Fruit fly (Drosophila melanogaster): ENCODE measurements around the gene alpha-Est7.

dm6 chr3R:7503216-7503615, 20.3 kb downstream of the alpha-Est7 start:
- no peak for TF ChIP-seq Dll (optimal IDR thresholded peaks at IDR 0.05)
- no peak for TF ChIP-seq pan (optimal IDR thresholded peaks at IDR 0.05)
- no peak for TF ChIP-seq CG8478 (optimal IDR thresholded peaks at IDR 0.05)
- TF ChIP-seq EcR (GFP tag; optimal IDR thresholded peaks at IDR 0.05) = no peak
- no peak for TF ChIP-seq usp (GFP tag; optimal IDR thresholded peaks at IDR 0.05)
- no peak for TF ChIP-seq psq (optimal IDR thresholded peaks at IDR 0.05)
